Worm (Caenorhabditis elegans) whole organism, L4 larva: Measurements from ENCODE around the gene jbts-14.

Experiments used
- F10B5.3 ChIP-seq: sonication (generic microtip); optimal IDR thresholded peaks from 2 replicates; lab custom pipeline; 2016; ENCODE audit warnings: mild to moderate bottlenecking, missing genetic modification characterization, missing compliant biosample characterization
- F37D6.2 ChIP-seq: sonication (generic microtip); optimal IDR thresholded peaks from 2 replicates; lab custom pipeline; 2016; ENCODE audit warnings: mild to moderate bottlenecking, missing genetic modification characterization, missing compliant biosample characterization
- T26A8.4 ChIP-seq: fragments of 200-800 bp; sonication (Bioruptor generic); IDR thresholded peaks from 2 replicates; pipeline ENCODE4 v1.3.6; 2022; ENCODE audit warnings: missing genetic modification characterization, missing compliant biosample characterization
- Y105C5A.15 ChIP-seq: fragments of 200-800 bp; sonication (Bioruptor generic); IDR thresholded peaks from 2 replicates; pipeline ENCODE4 v1.3.6; 2022; ENCODE audit warnings: missing genetic modification characterization, missing compliant biosample characterization
- Y75B8A.6 ChIP-seq: fragments of 200-800 bp; sonication (Bioruptor generic); IDR thresholded peaks from 2 replicates; pipeline ENCODE4 v1.3.6; 2022; ENCODE audit warnings: missing genetic modification reagents, missing genetic modification characterization, missing compliant biosample characterization
- aha-1 ChIP-seq: fragments of 150-350 bp; peaks from one replicate; lab custom pipeline; 2014; ENCODE audit warnings: missing biosample characterization, missing genetic modification characterization
- aly-2 ChIP-seq: sonication (generic microtip); optimal IDR thresholded peaks from 2 replicates; lab custom pipeline; 2018; ENCODE audit warnings: missing biosample characterization, missing genetic modification characterization
- ceh-32 ChIP-seq: sonication (generic microtip); optimal IDR thresholded peaks from 2 replicates; lab custom pipeline; 2016; ENCODE audit warnings: mild to moderate bottlenecking, missing genetic modification characterization, missing compliant biosample characterization; ENCODE audit not compliant: poor library complexity
- ceh-62 ChIP-seq: sonication (generic microtip); optimal IDR thresholded peaks from 2 replicates; lab custom pipeline; 2017; ENCODE audit warnings: missing biosample characterization, missing genetic modification characterization
- ctbp-1 ChIP-seq: fragments of 200-800 bp; sonication (Bioruptor generic); IDR thresholded peaks from 2 replicates; pipeline ENCODE4 v1.3.6; 2022; ENCODE audit warnings: missing genetic modification reagents, missing genetic modification characterization, missing compliant biosample characterization
- daf-8 ChIP-seq: fragments of 200-800 bp; sonication (Bioruptor generic); IDR thresholded peaks from 2 replicates; pipeline ENCODE4 v1.3.6; 2022; ENCODE audit warnings: missing genetic modification characterization, missing compliant biosample characterization
- dmd-6 ChIP-seq: fragments of 200-800 bp; sonication (Bioruptor generic); IDR thresholded peaks from 2 replicates; pipeline ENCODE4 v1.3.6; 2022; ENCODE audit warnings: missing genetic modification reagents, missing genetic modification characterization, missing compliant biosample characterization
- dmd-8 ChIP-seq: fragments of 200-800 bp; sonication (Bioruptor generic); IDR thresholded peaks from 2 replicates; pipeline ENCODE4 v1.3.6; 2022; ENCODE audit warnings: missing genetic modification characterization, missing compliant biosample characterization
- dmd-9 ChIP-seq: fragments of 200-800 bp; sonication (Bioruptor generic); IDR thresholded peaks from 2 replicates; pipeline ENCODE4 v1.3.6; 2022; ENCODE audit warnings: missing genetic modification reagents, missing genetic modification characterization, missing compliant biosample characterization
- dpl-1 ChIP-seq: fragments of 150-350 bp; optimal IDR thresholded peaks from 2 replicates; lab custom pipeline; 2014; ENCODE audit warnings: missing biosample characterization, missing genetic modification reagents, missing genetic modification characterization
- egl-27 ChIP-seq: sonication (generic microtip); optimal IDR thresholded peaks from 3 replicates; lab custom pipeline; 2017; ENCODE audit warnings: missing biosample characterization, missing genetic modification reagents, missing genetic modification characterization
- fos-1 ChIP-seq: fragments of 150-350 bp; optimal IDR thresholded peaks from 2 replicates; lab custom pipeline; 2014; ENCODE audit warnings: missing biosample characterization, missing genetic modification characterization
- gei-8 ChIP-seq: fragments of 200-800 bp; sonication (Bioruptor generic); optimal IDR thresholded peaks from 2 replicates; lab custom pipeline; 2018; ENCODE audit warnings: mild to moderate bottlenecking, missing genetic modification characterization, missing compliant biosample characterization
- lim-7 ChIP-seq: fragments of 200-800 bp; sonication (Bioruptor generic); IDR thresholded peaks from 2 replicates; pipeline ENCODE4 v1.3.6; 2022; ENCODE audit warnings: missing genetic modification characterization, missing compliant biosample characterization
- lin-1 ChIP-seq: fragments of 200-800 bp; sonication (Bioruptor generic); IDR thresholded peaks from 2 replicates; pipeline ENCODE4 v1.3.6; 2022; ENCODE audit warnings: missing genetic modification reagents, missing genetic modification characterization, missing compliant biosample characterization
- lin-15B ChIP-seq: fragments of 150-350 bp; sonication (generic microtip); optimal IDR thresholded peaks from 3 replicates; lab custom pipeline; 2014; ENCODE audit warnings: missing biosample characterization, missing genetic modification characterization
- lin-29 ChIP-seq: fragments of 200-800 bp; sonication (Bioruptor generic); IDR thresholded peaks from 2 replicates; pipeline ENCODE4 v1.3.6; 2022; ENCODE audit warnings: missing genetic modification reagents, missing genetic modification characterization, missing compliant biosample characterization
- lin-39 ChIP-seq: fragments of 150-350 bp; optimal IDR thresholded peaks from 2 replicates; lab custom pipeline; 2014; ENCODE audit warnings: missing biosample characterization, missing genetic modification reagents, missing genetic modification characterization
- lsy-2 ChIP-seq, 2 experiments: fragments of 150-350 bp in 1 of 2; sonication (generic microtip) in 1 of 2; optimal IDR thresholded peaks; 2 replicates each; lab custom pipeline; 2014 to 2017; ENCODE audit warnings: missing biosample characterization in 2 of 2, missing genetic modification characterization in 2 of 2
- madf-9 ChIP-seq: fragments of 200-800 bp; sonication (Bioruptor generic); conservative IDR thresholded peaks from 2 replicates; pipeline ENCODE4 v1.3.6; 2022; ENCODE audit warnings: missing genetic modification reagents, missing genetic modification characterization, missing compliant biosample characterization
- mdl-1 ChIP-seq, 2 experiments: fragments of 150-350 bp in 1 of 2; sonication (generic microtip) in 1 of 2; optimal IDR thresholded peaks; 2 replicates each; lab custom pipeline; 2014 to 2017; ENCODE audit warnings: missing biosample characterization in 2 of 2, missing genetic modification characterization in 2 of 2
- mep-1 ChIP-seq: fragments of 150-350 bp; sonication (generic microtip); optimal IDR thresholded peaks from 3 replicates; lab custom pipeline; 2014; ENCODE audit warnings: missing biosample characterization, missing genetic modification characterization
- mxl-3 ChIP-seq: fragments of 200-800 bp; sonication (Bioruptor generic); optimal IDR thresholded peaks from 2 replicates; lab custom pipeline; 2018; ENCODE audit warnings: mild to moderate bottlenecking, missing genetic modification characterization, missing compliant biosample characterization
- nhr-102 ChIP-seq: sonication (generic microtip); optimal IDR thresholded peaks from 2 replicates; lab custom pipeline; 2016; ENCODE audit warnings: mild to moderate bottlenecking, missing genetic modification characterization, moderate library complexity, missing compliant biosample characterization
- nhr-11 ChIP-seq: fragments of 150-350 bp; optimal IDR thresholded peaks from 2 replicates; lab custom pipeline; 2014; ENCODE audit warnings: missing biosample characterization, missing genetic modification characterization
- nhr-111 ChIP-seq: fragments of 200-800 bp; sonication (Bioruptor generic); optimal IDR thresholded peaks from 2 replicates; lab custom pipeline; 2018; ENCODE audit warnings: mild to moderate bottlenecking, missing genetic modification characterization, missing compliant biosample characterization
- nhr-28 ChIP-seq: fragments of 150-350 bp; optimal IDR thresholded peaks from 2 replicates; lab custom pipeline; 2014; ENCODE audit warnings: missing biosample characterization, missing genetic modification characterization
- nhr-41 ChIP-seq: fragments of 200-800 bp; sonication (Bioruptor generic); IDR thresholded peaks from 2 replicates; pipeline ENCODE4 v1.3.6; 2022; ENCODE audit warnings: missing genetic modification reagents, missing genetic modification characterization, missing compliant biosample characterization
- nhr-42 ChIP-seq: fragments of 200-800 bp; sonication (Bioruptor generic); IDR thresholded peaks from 2 replicates; pipeline ENCODE4 v1.3.6; 2022; ENCODE audit warnings: missing genetic modification characterization, missing compliant biosample characterization
- nhr-76 ChIP-seq: fragments of 150-350 bp; optimal IDR thresholded peaks from 2 replicates; lab custom pipeline; 2014; ENCODE audit warnings: missing biosample characterization, missing genetic modification characterization
- nhr-77 ChIP-seq: fragments of 150-350 bp; optimal IDR thresholded peaks from 2 replicates; lab custom pipeline; 2014; ENCODE audit warnings: missing biosample characterization, missing genetic modification characterization
- pha-4 ChIP-seq, 2 experiments: fragments of 150-350 bp in 1 of 2; fragments of 200-800 bp in 1 of 2; sonication (Bioruptor generic) in 1 of 2; IDR thresholded peaks in 1 of 2; optimal IDR thresholded peaks in 1 of 2; 2 replicates each; pipeline versions ENCODE4 v1.3.6 to Lab custom; 2014 to 2022; ENCODE audit warnings: missing genetic modification characterization in 2 of 2, missing genetic modification reagents in 2 of 2, missing biosample characterization in 1 of 2, missing compliant biosample characterization in 1 of 2
- php-3 ChIP-seq: fragments of 200-800 bp; sonication (Bioruptor generic); IDR thresholded peaks from 2 replicates; pipeline ENCODE4 v1.3.6; 2022; ENCODE audit warnings: missing genetic modification reagents, missing genetic modification characterization, missing compliant biosample characterization
- saeg-2 ChIP-seq: fragments of 200-800 bp; sonication (Bioruptor generic); IDR thresholded peaks from 2 replicates; pipeline ENCODE4 v1.3.6; 2022; ENCODE audit warnings: missing genetic modification reagents, missing genetic modification characterization, missing compliant biosample characterization
- skn-1 ChIP-seq: fragments of 150-350 bp; optimal IDR thresholded peaks from 2 replicates; lab custom pipeline; 2014; ENCODE audit warnings: missing biosample characterization, missing genetic modification characterization
- snpc-1.2 ChIP-seq: fragments of 200-800 bp; sonication (Bioruptor generic); IDR thresholded peaks from 2 replicates; pipeline ENCODE4 v1.3.6; 2022; ENCODE audit warnings: missing genetic modification reagents, missing genetic modification characterization, missing compliant biosample characterization
- snpc-4 ChIP-seq: fragments of 150-350 bp; optimal IDR thresholded peaks from 2 replicates; lab custom pipeline; 2014; ENCODE audit warnings: missing biosample characterization, missing genetic modification characterization
- spr-1 ChIP-seq: sonication (generic microtip); optimal IDR thresholded peaks from 2 replicates; lab custom pipeline; 2016; ENCODE audit warnings: mild to moderate bottlenecking, missing genetic modification characterization, missing compliant biosample characterization
- spr-3 ChIP-seq: fragments of 200-800 bp; sonication (Bioruptor generic); optimal IDR thresholded peaks from 2 replicates; lab custom pipeline; 2018; ENCODE audit warnings: mild to moderate bottlenecking, missing genetic modification characterization, missing compliant biosample characterization
- tra-1 ChIP-seq: fragments of 200-800 bp; sonication (Bioruptor generic); IDR thresholded peaks from 2 replicates; pipeline ENCODE4 v1.3.6; 2022; ENCODE audit warnings: missing genetic modification reagents, missing genetic modification characterization, missing compliant biosample characterization
- unc-130 ChIP-seq: sonication (generic microtip); optimal IDR thresholded peaks from 2 replicates; lab custom pipeline; 2016; ENCODE audit warnings: missing genetic modification reagents, missing genetic modification characterization, missing compliant biosample characterization
- unc-62 ChIP-seq, 3 experiments: fragments of 150-350 bp in 1 of 3; sonication (generic microtip); optimal IDR thresholded peaks in 2 of 3; peaks in 1 of 3; 1 replicate in 1 of 3; 2 replicates in 2 of 3; lab custom pipeline; 2014 to 2017; ENCODE audit warnings: missing biosample characterization in 3 of 3, missing genetic modification characterization in 3 of 3, missing genetic modification reagents in 3 of 3, missing genotype in 1 of 3
- vab-7 ChIP-seq: fragments of 200-800 bp; sonication (Bioruptor generic); IDR thresholded peaks from 2 replicates; pipeline ENCODE4 v1.3.6; 2022; ENCODE audit warnings: missing genetic modification reagents, missing genetic modification characterization, missing compliant biosample characterization
- zfp-2 ChIP-seq: sonication (generic microtip); optimal IDR thresholded peaks from 2 replicates; lab custom pipeline; 2016; ENCODE audit warnings: mild to moderate bottlenecking, missing genetic modification characterization, missing compliant biosample characterization
- zfp-3 ChIP-seq: fragments of 200-800 bp; sonication (Bioruptor generic); conservative IDR thresholded peaks from 2 replicates; pipeline ENCODE4 v1.3.6; 2022; ENCODE audit warnings: missing genetic modification reagents, missing genetic modification characterization, missing compliant biosample characterization
- zip-2 ChIP-seq: fragments of 150-350 bp; optimal IDR thresholded peaks from 2 replicates; lab custom pipeline; 2014; ENCODE audit warnings: missing biosample characterization, missing genetic modification characterization
- ztf-11 ChIP-seq: fragments of 150-350 bp; optimal IDR thresholded peaks from 2 replicates; lab custom pipeline; 2014; ENCODE audit warnings: missing biosample characterization, missing genetic modification characterization

Gene jbts-14

ce11 chrX:8718153-8718552 lies 14.0 kb downstream of the jbts-14 start (continued):
- TF ChIP-seq dmd-6 (GFP tag; lab: Robert Waterston, UW) (no peak), zfp-2 (tag; lab: Kevin White, UChicago) (no peak), ztf-11 (tag; lab: Kevin White, UChicago) (no peak), nhr-11 (tag; lab: Kevin White, UChicago) (no peak), pha-4 (GFP tag; IDR thresholded peaks at IDR 0.05; lab: Robert Waterston, UW) (0 out of 2 replicates have a peak, but pooled peaks have one; percentile 13), pha-4 (tag; optimal IDR thresholded peaks at IDR 0.05; lab: Kevin White, UChicago) (no peak), nhr-76 (no peak), unc-62 (GFP tag; optimal IDR thresholded peaks at IDR 0.05 in 1 of 2; lab: Kevin White, UChicago) (no peak), unc-62 (tag; optimal IDR thresholded peaks at IDR 0.05; lab: Kevin White, UChicago) (no peak), egl-27 (tag; lab: Kevin White, UChicago) (no peak), zfp-3 (GFP tag; lab: Robert Waterston, UW) (no peak), aly-2 (tag; lab: Kevin White, UChicago) (no peak), nhr-41 (GFP tag; lab: Robert Waterston, UW) (no peak), snpc-1.2 (GFP tag; lab: Robert Waterston, UW) (no peak), nhr-42 (no peak), mdl-1 (tag; optimal IDR thresholded peaks at IDR 0.05; lab: Kevin White, UChicago) (no peak), lin-1 (GFP tag; lab: Robert Waterston, UW) (no peak), saeg-2 (GFP tag; lab: Robert Waterston, UW) (no peak), fos-1 (tag; lab: Kevin White, UChicago) (peak; percentile 20), lim-7 (GFP tag; lab: Robert Waterston, UW) (no peak), php-3 (GFP tag; lab: Robert Waterston, UW) (peak; percentile 28; the same call in 1 of the 2 replicates), vab-7 (no peak), dmd-8 (GFP tag; lab: Robert Waterston, UW) (no peak), madf-9 (GFP tag; lab: Robert Waterston, UW) (no peak), spr-3 (GFP tag; lab: Kevin White, UChicago) (no peak), mep-1 (no peak), nhr-111 (no peak), spr-1 (tag; lab: Kevin White, UChicago) (no peak), skn-1 (tag; lab: Kevin White, UChicago) (no peak), gei-8 (no peak), lin-29 (GFP tag; lab: Robert Waterston, UW) (no peak), lin-39 (tag; lab: Kevin White, UChicago) (no peak), dmd-9 (no peak), dpl-1 (GFP tag; lab: Kevin White, UChicago) (no peak), unc-130 (GFP tag; lab: Kevin White, UChicago) (no peak), Y105C5A.15 (GFP tag; lab: Robert Waterston, UW) (no peak), nhr-77 (tag; lab: Kevin White, UChicago) (peak; percentile 93), zip-2 (no peak), nhr-28 (peak; percentile 42), snpc-4 (tag; lab: Kevin White, UChicago) (no peak), T26A8.4 (0 out of 2 replicates have a peak, but pooled peaks have one; percentile 10), lin-15B (tag; lab: Kevin White, UChicago) (no peak), F10B5.3 (tag; lab: Kevin White, UChicago) (no peak)

- TF ChIP-seq lsy-2 (tag; optimal IDR thresholded peaks at IDR 0.05; lab: Kevin White, UChicago), result peak in 1 of 2 experiments; percentile 15
- no peak for TF ChIP-seq aha-1 (tag; lab: Kevin White, UChicago)
- TF ChIP-seq daf-8 (GFP tag; lab: Robert Waterston, UW), result no peak
- TF ChIP-seq Y105C5A.15 (GFP tag; lab: Robert Waterston, UW), result 0 out of 2 replicates have a peak, but pooled peaks have one; percentile 20
- no peak for TF ChIP-seq F37D6.2 (tag; lab: Kevin White, UChicago)
- no peak for TF ChIP-seq vab-7
- TF ChIP-seq tra-1, result no peak
- TF ChIP-seq ceh-62 (tag; lab: Kevin White, UChicago), result no peak
- TF ChIP-seq Y75B8A.6 (GFP tag; lab: Robert Waterston, UW), result no peak
- TF ChIP-seq dmd-8 (GFP tag; lab: Robert Waterston, UW), result no peak
- TF ChIP-seq zip-2, result no peak
- TF ChIP-seq lin-1 (GFP tag; lab: Robert Waterston, UW), result no peak
- no peak for TF ChIP-seq lin-39 (tag; lab: Kevin White, UChicago)
- no peak for TF ChIP-seq ctbp-1
- TF ChIP-seq ceh-32, result no peak
- no peak for TF ChIP-seq nhr-102
- no peak for TF ChIP-seq dpl-1 (GFP tag; lab: Kevin White, UChicago)
- no peak for TF ChIP-seq mxl-3 (GFP tag; lab: Kevin White, UChicago)
Observed at ce11 chrX:8718856-8719255, 14.8 kb downstream of the jbts-14 start, which contains the start of gene F53A9.8. Gene F53A9.8, minus strand, starts transcription at chrX:8718904.
